Fruit fly (Drosophila melanogaster) whole organism, embryonic: Measurements from ENCODE around the gene CG46412.

ENCODE experiments used
- Aef1 ChIP-seq: fragments of 200-800 bp; sonication (Bioruptor generic); IDR thresholded peaks from 3 replicates; pipeline ENCODE4 v1.3.6; 2022; ENCODE audit warnings: missing biosample characterization, missing genetic modification characterization
- B-H2 ChIP-seq: fragments of 200-800 bp; sonication (Bioruptor generic); optimal IDR thresholded peaks from 2 replicates; lab custom pipeline; 2018; ENCODE audit warnings: missing biosample characterization, mild to moderate bottlenecking, missing genetic modification characterization
- Bdp1 ChIP-seq: fragments of 200-800 bp; sonication (Bioruptor generic); optimal IDR thresholded peaks from 3 replicates; lab custom pipeline; 2016; ENCODE audit warnings: missing biosample characterization, missing genetic modification characterization
- C15 ChIP-seq: fragments of 200-800 bp; sonication (Bioruptor generic); IDR thresholded peaks from 3 replicates; pipeline ENCODE4 v1.3.6; 2022; ENCODE audit warnings: missing biosample characterization, missing genetic modification characterization
- CG10274 ChIP-seq: fragments of 200-800 bp; sonication (Bioruptor generic); optimal IDR thresholded peaks from 3 replicates; lab custom pipeline; 2017; ENCODE audit warnings: missing biosample characterization, mild to moderate bottlenecking, missing genetic modification characterization
- CG10654 ChIP-seq: fragments of 200-800 bp; sonication (Bioruptor generic); optimal IDR thresholded peaks from 2 replicates; lab custom pipeline; 2016; ENCODE audit warnings: missing biosample characterization, missing genetic modification characterization
- CG11696 ChIP-seq: fragments of 200-800 bp; sonication (Bioruptor generic); IDR thresholded peaks from 2 replicates; pipeline ENCODE4 v1.3.6; 2022; ENCODE audit warnings: missing biosample characterization, missing genetic modification characterization
- CG14014 ChIP-seq: fragments of 200-800 bp; sonication (Bioruptor generic); IDR thresholded peaks from 2 replicates; pipeline ENCODE4 v1.3.6; 2022; ENCODE audit warnings: missing biosample characterization, missing genetic modification characterization
- CG14441 ChIP-seq: fragments of 200-800 bp; sonication (Bioruptor generic); IDR thresholded peaks from 2 replicates; pipeline ENCODE4 v1.3.6; 2022; ENCODE audit warnings: missing biosample characterization, missing genetic modification characterization
- CG14667 ChIP-seq: fragments of 200-800 bp; sonication (Bioruptor generic); IDR thresholded peaks from 2 replicates; pipeline ENCODE4 v1.3.6; 2022; ENCODE audit warnings: missing biosample characterization, missing genetic modification characterization
- CG14860 ChIP-seq: fragments of 200-800 bp; sonication (Bioruptor generic); IDR thresholded peaks from 3 replicates; pipeline ENCODE4 v1.3.6; 2022; ENCODE audit warnings: missing biosample characterization, missing genetic modification characterization; ENCODE audit not compliant: partially characterized antibody
- CG15269 ChIP-seq: fragments of 200-800 bp; sonication (Bioruptor generic); optimal IDR thresholded peaks from 2 replicates; lab custom pipeline; 2018; ENCODE audit warnings: missing biosample characterization, mild to moderate bottlenecking, missing genetic modification characterization, moderate library complexity
- CG17186 ChIP-seq: fragments of 200-800 bp; sonication (Bioruptor generic); optimal IDR thresholded peaks from 3 replicates; lab custom pipeline; 2017; ENCODE audit warnings: missing biosample characterization, missing genetic modification reagents, missing genetic modification characterization
- CG17802 ChIP-seq: fragments of 200-800 bp; sonication (Bioruptor generic); optimal IDR thresholded peaks from 2 replicates; lab custom pipeline; 2018; ENCODE audit warnings: missing biosample characterization, mild to moderate bottlenecking, missing genetic modification characterization, moderate library complexity
- CG32767 ChIP-seq: fragments of 200-800 bp; sonication (Bioruptor generic); IDR thresholded peaks from 2 replicates; pipeline ENCODE4 v1.3.6; 2022; ENCODE audit warnings: missing biosample characterization, missing genetic modification characterization
- CG4617 ChIP-seq: fragments of 200-800 bp; sonication (Bioruptor generic); optimal IDR thresholded peaks from 3 replicates; lab custom pipeline; 2016; ENCODE audit warnings: missing biosample characterization, missing genetic modification characterization, borderline replicate concordance
- CG7271 ChIP-seq: fragments of 200-800 bp; sonication (Bioruptor generic); optimal IDR thresholded peaks from 2 replicates; lab custom pipeline; 2018; ENCODE audit warnings: missing biosample characterization, mild to moderate bottlenecking, missing genetic modification characterization, moderate library complexity
- CG7357 ChIP-seq: fragments of 200-800 bp; sonication (Bioruptor generic); IDR thresholded peaks from 3 replicates; pipeline ENCODE4 v1.3.6; 2022; ENCODE audit warnings: missing biosample characterization, missing genetic modification characterization
- CG7839 ChIP-seq: fragments of 200-800 bp; sonication (Bioruptor generic); optimal IDR thresholded peaks from 3 replicates; lab custom pipeline; 2018; ENCODE audit warnings: missing biosample characterization, mild to moderate bottlenecking, missing genetic modification characterization, moderate library complexity
- CG7963 ChIP-seq: fragments of 200-800 bp; sonication (Bioruptor generic); IDR thresholded peaks from 3 replicates; pipeline ENCODE4 v1.3.6; 2022; ENCODE audit warnings: missing biosample characterization, missing genetic modification characterization; ENCODE audit not compliant: partially characterized antibody
- CG8478 ChIP-seq: fragments of >200 bp; optimal IDR thresholded peaks from 2 replicates; lab custom pipeline; 2018
- CG9817 ChIP-seq: fragments of 200-800 bp; sonication (Bioruptor generic); optimal IDR thresholded peaks from 2 replicates; lab custom pipeline; 2018; ENCODE audit warnings: missing biosample characterization, mild to moderate bottlenecking, missing genetic modification characterization, moderate library complexity
- Camta ChIP-seq: fragments of 200-800 bp; sonication (Bioruptor generic); optimal IDR thresholded peaks from 2 replicates; lab custom pipeline; 2016; ENCODE audit warnings: missing biosample characterization, missing genetic modification characterization
- Chrac-16 ChIP-seq: fragments of 200-800 bp; sonication (Bioruptor generic); optimal IDR thresholded peaks from 3 replicates; lab custom pipeline; 2016; ENCODE audit warnings: missing biosample characterization, missing genetic modification characterization
- Dbx ChIP-seq: fragments of 200-800 bp; sonication (Bioruptor generic); IDR thresholded peaks from 3 replicates; pipeline ENCODE4 v1.3.6; 2022; ENCODE audit warnings: missing biosample characterization, missing genetic modification characterization
- E2f2 ChIP-seq: fragments of 200-800 bp; sonication (Bioruptor generic); IDR thresholded peaks from 2 replicates; pipeline ENCODE4 v1.3.6; 2022; ENCODE audit warnings: missing biosample characterization, missing genetic modification characterization
- ERR ChIP-seq: fragments of 200-800 bp; sonication (Bioruptor generic); optimal IDR thresholded peaks from 2 replicates; lab custom pipeline; 2016; ENCODE audit warnings: missing biosample characterization, missing genetic modification characterization
- Gug ChIP-seq: fragments of 200-800 bp; sonication (Bioruptor generic); IDR thresholded peaks from 4 replicates; pipeline ENCODE4 v1.3.6; 2022; ENCODE audit warnings: missing biosample characterization, missing genetic modification characterization
- Hr78 ChIP-seq, 2 experiments: fragments of 200-800 bp in 1 of 2; fragments of >200 bp in 1 of 2; sonication (Bioruptor generic) in 1 of 2; optimal IDR thresholded peaks; 2 replicates each; lab custom pipeline; 2017 to 2019; ENCODE audit warnings: missing biosample characterization in 2 of 2, missing genetic modification characterization in 2 of 2, mild to moderate bottlenecking in 1 of 2, moderate library complexity in 1 of 2
- NC2β ChIP-seq: fragments of 200-800 bp; sonication (Bioruptor generic); optimal IDR thresholded peaks from 2 replicates; lab custom pipeline; 2016; ENCODE audit warnings: missing biosample characterization, missing genetic modification characterization
- Nf-YA ChIP-seq: fragments of 200-800 bp; sonication (Bioruptor generic); IDR thresholded peaks from 2 replicates; pipeline ENCODE4 v1.3.6; 2022; ENCODE audit warnings: missing biosample characterization, missing genetic modification characterization
- Nf-YB ChIP-seq: fragments of 200-800 bp; sonication (Bioruptor generic); optimal IDR thresholded peaks from 3 replicates; lab custom pipeline; 2019; ENCODE audit warnings: missing biosample characterization, mild to moderate bottlenecking, missing genetic modification characterization, moderate library complexity
- Pdp1 ChIP-seq, 2 experiments: fragments of 200-800 bp; sonication (Bioruptor generic); optimal IDR thresholded peaks; 3 replicates each; lab custom pipeline; 2016; ENCODE audit warnings: missing biosample characterization in 2 of 2, missing genetic modification characterization in 2 of 2, mild to moderate bottlenecking in 1 of 2, moderate library complexity in 1 of 2
- Six4 ChIP-seq: fragments of 200-800 bp; sonication (Bioruptor generic); optimal IDR thresholded peaks from 2 replicates; lab custom pipeline; 2016; ENCODE audit warnings: missing biosample characterization, missing genetic modification characterization
- Vsx1 ChIP-seq: fragments of 200-800 bp; sonication (Bioruptor generic); optimal IDR thresholded peaks from 2 replicates; lab custom pipeline; 2017; ENCODE audit warnings: missing biosample characterization, mild to moderate bottlenecking, missing genetic modification characterization, missing genetic modification reagents
- YL-1 ChIP-seq: fragments of 200-800 bp; sonication (Bioruptor generic); optimal IDR thresholded peaks from 3 replicates; lab custom pipeline; 2017; ENCODE audit warnings: missing biosample characterization, mild to moderate bottlenecking, missing genetic modification characterization
- ab ChIP-seq: fragments of 200-800 bp; sonication (Bioruptor generic); optimal IDR thresholded peaks from 2 replicates; lab custom pipeline; 2016; ENCODE audit warnings: missing biosample characterization, missing genetic modification characterization
- ac ChIP-seq: fragments of 200-800 bp; sonication (Bioruptor generic); optimal IDR thresholded peaks from 3 replicates; lab custom pipeline; 2017; ENCODE audit warnings: missing biosample characterization, mild to moderate bottlenecking, missing genetic modification characterization
- croc ChIP-seq: fragments of 200-800 bp; sonication (Bioruptor generic); conservative IDR thresholded peaks from 3 replicates; pipeline ENCODE4 v1.3.6; 2022; ENCODE audit warnings: missing biosample characterization, missing genetic modification characterization
- luna ChIP-seq: fragments of 200-800 bp; sonication (Bioruptor generic); optimal IDR thresholded peaks from 2 replicates; lab custom pipeline; 2016; ENCODE audit warnings: missing biosample characterization, missing genetic modification characterization
- pnt ChIP-seq: fragments of 200-800 bp; sonication (Bioruptor generic); optimal IDR thresholded peaks from 3 replicates; lab custom pipeline; 2016; ENCODE audit warnings: missing biosample characterization, missing genetic modification characterization
- pzg ChIP-seq: fragments of 200-800 bp; sonication (Bioruptor generic); optimal IDR thresholded peaks from 3 replicates; lab custom pipeline; 2018; ENCODE audit warnings: missing biosample characterization, mild to moderate bottlenecking, missing genetic modification characterization, moderate library complexity
- sens-2 ChIP-seq: fragments of 200-800 bp; sonication (Bioruptor generic); IDR thresholded peaks from 2 replicates; pipeline ENCODE4 v1.3.6; 2022; ENCODE audit warnings: missing biosample characterization, missing genetic modification characterization
- sim ChIP-seq: fragments of 200-800 bp; sonication (Bioruptor generic); IDR thresholded peaks from 2 replicates; pipeline ENCODE4 v1.3.6; 2022; ENCODE audit warnings: missing biosample characterization, missing genetic modification characterization
- sisA ChIP-seq: fragments of 200-800 bp; sonication (Bioruptor generic); IDR thresholded peaks from 2 replicates; pipeline ENCODE4 v1.3.6; 2022; ENCODE audit warnings: missing biosample characterization, missing genetic modification characterization
- stc ChIP-seq: fragments of 200-800 bp; sonication (Bioruptor generic); IDR thresholded peaks from 2 replicates; pipeline ENCODE4 v1.3.6; 2022; ENCODE audit warnings: missing biosample characterization, missing genetic modification characterization
- tio ChIP-seq: fragments of 200-800 bp; sonication (Bioruptor generic); optimal IDR thresholded peaks from 2 replicates; lab custom pipeline; 2017; ENCODE audit warnings: missing biosample characterization, missing genetic modification characterization, inconsistent platforms
- tna ChIP-seq: fragments of 200-800 bp; sonication (Bioruptor generic); IDR thresholded peaks from 2 replicates; pipeline ENCODE4 v1.3.6; 2022; ENCODE audit warnings: missing biosample characterization, missing genetic modification characterization; ENCODE audit not compliant: partially characterized antibody
- toy ChIP-seq: fragments of 200-800 bp; sonication (Bioruptor generic); IDR thresholded peaks from 2 replicates; pipeline ENCODE4 v1.3.6; 2022; ENCODE audit warnings: missing biosample characterization, missing genetic modification characterization

CG46412 gene

dm6 chr3L:11587720-11588580, 24.1 kb upstream of the CG46412 start, which contains the start of gene rt (continued):
- TF ChIP-seq Vsx1 (GFP tag; lab: Kevin White, UChicago) (no peak), CG14441 (no peak), CG32767 (GFP tag; lab: Robert Waterston, UW) (peak; percentile 50; the same call in 1 of the 2 replicates), Gug (no peak), sisA (peak; percentile 63), CG14667 (GFP tag; lab: Robert Waterston, UW) (no peak), C15 (GFP tag; lab: Robert Waterston, UW) (no peak), Nf-YA (GFP tag; lab: Robert Waterston, UW) (peak; percentile 58; the same call in 1 of the 2 replicates), CG7839 (tag; lab: Kevin White, UChicago) (peak; percentile 65), CG7963 (GFP tag; lab: Robert Waterston, UW) (no peak), CG14860 (0 out of 3 replicates have a peak, but pooled peaks have one; percentile 30), CG7271 (no peak), Chrac-16 (peak; percentile 41), B-H2 (GFP tag; lab: Kevin White, UChicago) (no peak), CG7357 (GFP tag; lab: Robert Waterston, UW) (no peak), tio (GFP tag; lab: Kevin White, UChicago) (peak; percentile 42), NC2β (GFP tag; lab: Kevin White, UChicago) (peak; percentile 38), stc (0 out of 2 replicates have a peak, but pooled peaks have one; percentile 24), E2f2 (GFP tag; lab: Robert Waterston, UW) (peak; percentile 31; the same call in 1 of the 2 replicates), Camta (GFP tag; lab: Kevin White, UChicago) (no peak), CG10654 (GFP tag; lab: Kevin White, UChicago) (peak; percentile 4), ab (GFP tag; lab: Kevin White, UChicago) (no peak), pzg (GFP tag; lab: Kevin White, UChicago) (no peak), pnt (GFP tag; lab: Kevin White, UChicago) (no peak), Aef1 (GFP tag; lab: Robert Waterston, UW) (no peak), CG11696 (GFP tag; lab: Robert Waterston, UW) (no peak), CG4617 (GFP tag; lab: Kevin White, UChicago) (no peak), CG15269 (peak; percentile 48), tna (no peak), CG10274 (GFP tag; lab: Kevin White, UChicago) (peak; percentile 3), Bdp1 (no peak), YL-1 (GFP tag; lab: Kevin White, UChicago) (no peak), CG17802 (peak; percentile 24), luna (GFP tag; lab: Kevin White, UChicago) (no peak), CG17186 (no peak), CG14014 (GFP tag; lab: Robert Waterston, UW) (0 out of 2 replicates have a peak, but pooled peaks have one; percentile 7), ac (no peak), CG9817 (tag; lab: Kevin White, UChicago) (peak; percentile 6), Pdp1 (GFP tag; optimal IDR thresholded peaks at IDR 0.05; lab: Kevin White, UChicago) (peak; percentile 1 to 14), CG8478 (no peak), Nf-YB (GFP tag; lab: Kevin White, UChicago) (peak; percentile 29), toy (GFP tag; lab: Robert Waterston, UW) (no peak), sim (GFP tag; lab: Robert Waterston, UW) (no peak; the same call in 1 of the 2 replicates), Six4 (GFP tag; lab: Kevin White, UChicago) (peak; percentile 41), Hr78 (GFP tag; optimal IDR thresholded peaks at IDR 0.05; lab: Kevin White, UChicago) (no peak), sens-2 (GFP tag; lab: Robert Waterston, UW) (peak; percentile 27; the same call in 1 of the 2 replicates), ERR (no peak), croc (GFP tag; lab: Robert Waterston, UW) (peak; percentile 62), Dbx (no peak)
